1 worm cellular context compared by ENCODE assay signal in the genomic region with DNA sequence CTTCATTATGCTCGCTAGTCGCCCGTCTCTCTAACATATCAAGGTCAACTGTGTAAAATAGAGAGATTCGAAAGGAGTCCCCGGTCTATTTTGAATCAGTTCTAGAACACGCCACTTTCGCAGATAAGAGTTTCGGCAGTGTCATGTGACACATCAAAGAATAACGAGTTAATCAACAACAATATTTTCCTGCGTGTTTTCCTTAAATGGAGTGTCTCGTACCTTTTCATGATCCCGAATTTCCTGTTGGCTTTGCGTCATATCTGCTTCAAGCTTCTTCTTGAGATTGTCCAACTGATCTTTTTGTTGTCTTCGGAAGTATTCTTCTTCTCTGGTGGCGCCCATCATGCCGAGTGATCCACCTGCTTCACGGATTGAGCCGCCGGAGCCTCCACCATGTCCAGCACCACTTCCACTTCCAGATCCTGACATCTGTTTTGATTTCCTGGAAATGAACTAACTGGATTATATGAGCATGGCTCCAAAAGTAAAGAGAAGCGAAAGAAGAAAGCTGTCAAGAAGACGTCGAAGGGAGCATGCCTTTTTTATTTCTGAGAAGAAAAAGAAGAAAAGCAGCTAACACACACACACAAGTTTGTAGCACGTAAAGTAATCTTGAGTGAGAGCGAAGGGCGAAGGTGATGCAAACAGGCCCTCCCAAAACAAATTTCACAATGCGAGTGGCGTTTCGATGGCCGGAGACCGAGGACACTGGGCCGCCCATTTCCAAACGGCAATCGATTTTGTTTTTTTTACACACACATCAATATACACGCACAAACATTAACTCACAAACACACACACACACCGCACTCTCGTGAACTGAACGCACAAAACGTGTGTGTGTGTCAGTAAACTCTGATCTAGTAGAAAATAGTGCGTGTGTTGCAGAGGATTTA.
TF ChIP-seq lines count a peak whose summit lies in the region.

No protein-coding gene starts in this region.

TF ChIP-seq in whole organism, L1 larva, 84 proteins besides CTCF, POLR2A, EP300 and RAD21 (continued from another document):
- TF ChIP-seq efl-1 (optimal IDR thresholded peaks at IDR 0.05; lab: Kevin White, UChicago) (peak in 1 of 2 experiments; percentile 4), efl-1 (GFP tag; optimal IDR thresholded peaks at IDR 0.05 in 1 of 2; lab: Kevin White, UChicago) (peak in 1 of 2 experiments; percentile 66), nhr-19 (GFP tag; conservative IDR thresholded peaks at IDR 0.05; lab: Robert Waterston, UW) (peak; percentile 62), snpc-4 (tag; optimal IDR thresholded peaks at IDR 0.05; lab: Kevin White, UChicago) (no peak), nhr-11 (tag; optimal IDR thresholded peaks at IDR 0.05; lab: Kevin White, UChicago) (no peak), irx-1 (tag; optimal IDR thresholded peaks at IDR 0.05; lab: Kevin White, UChicago) (no peak), hlh-4 (tag; optimal IDR thresholded peaks at IDR 0.05; lab: Kevin White, UChicago) (no peak), ceh-63 (GFP tag; optimal IDR thresholded peaks at IDR 0.05; lab: Kevin White, UChicago) (peak; percentile 48), unc-30 (tag; optimal IDR thresholded peaks at IDR 0.05; lab: Kevin White, UChicago) (no peak), sptf-1 (tag; optimal IDR thresholded peaks at IDR 0.05; lab: Kevin White, UChicago) (no peak), unc-86 (tag; optimal IDR thresholded peaks at IDR 0.05; lab: Kevin White, UChicago) (no peak), ceh-82 (tag; optimal IDR thresholded peaks at IDR 0.05; lab: Kevin White, UChicago) (peak in 2 of 3 experiments; percentile 18 to 29), dsc-1 (tag; optimal IDR thresholded peaks at IDR 0.05; lab: Kevin White, UChicago) (peak; percentile 28), C16A3.4 (tag; optimal IDR thresholded peaks at IDR 0.05; lab: Kevin White, UChicago) (peak; percentile 54), nhr-47 (tag; optimal IDR thresholded peaks at IDR 0.05; lab: Kevin White, UChicago) (peak; percentile 47), C04F5.9 (tag; optimal IDR thresholded peaks at IDR 0.05; lab: Kevin White, UChicago) (no peak), grh-1 (GFP tag; IDR thresholded peaks at IDR 0.05; lab: Robert Waterston, UW) (peak; percentile 55), rnt-1 (tag; optimal IDR thresholded peaks at IDR 0.05; lab: Kevin White, UChicago) (peak; percentile 40)
TF ChIP-seq in whole organism, L1 larva: peak in this region for 32.
